Worm (Caenorhabditis elegans) whole organism, late embryonic: ENCODE measurements around the gene acdh-6.

Experiments
- C38D4.7 ChIP-seq: fragments of 200-800 bp; sonication (Bioruptor generic); optimal IDR thresholded peaks from 2 replicates; lab custom pipeline; 2018; ENCODE audit warnings: mild to moderate bottlenecking, missing genetic modification characterization, moderate library complexity, missing compliant biosample characterization
- F13H6.1 ChIP-seq: sonication (generic microtip); optimal IDR thresholded peaks from 2 replicates; lab custom pipeline; 2016; ENCODE audit warnings: missing genetic modification characterization, missing compliant biosample characterization
- K02D7.2 ChIP-seq: sonication (generic microtip); optimal IDR thresholded peaks from 2 replicates; lab custom pipeline; 2017; ENCODE audit warnings: mild to moderate bottlenecking, missing genetic modification characterization, missing compliant biosample characterization
- ama-1 ChIP-seq: fragments of 150-350 bp; optimal IDR thresholded peaks from 2 replicates; lab custom pipeline; 2014
- ceh-19 ChIP-seq: fragments of 200-800 bp; sonication (Bioruptor generic); optimal IDR thresholded peaks from 2 replicates; lab custom pipeline; 2018; ENCODE audit warnings: mild to moderate bottlenecking, missing genetic modification characterization, missing compliant biosample characterization
- ceh-24 ChIP-seq: sonication (generic microtip); optimal IDR thresholded peaks from 2 replicates; lab custom pipeline; 2016; ENCODE audit warnings: mild to moderate bottlenecking, missing genetic modification characterization, missing compliant biosample characterization
- ceh-34 ChIP-seq: sonication (generic microtip); optimal IDR thresholded peaks from 2 replicates; lab custom pipeline; 2016; ENCODE audit warnings: mild to moderate bottlenecking, missing genetic modification characterization, missing compliant biosample characterization
- ceh-6 ChIP-seq: fragments of 200-800 bp; sonication (Bioruptor generic); optimal IDR thresholded peaks from 2 replicates; lab custom pipeline; 2018; ENCODE audit warnings: mild to moderate bottlenecking, missing genetic modification characterization, missing compliant biosample characterization
- ceh-9 ChIP-seq: sonication (generic microtip); optimal IDR thresholded peaks from 2 replicates; lab custom pipeline; 2016; ENCODE audit warnings: mild to moderate bottlenecking, missing genetic modification characterization, inconsistent platforms, missing compliant biosample characterization
- che-1 ChIP-seq: sonication (generic microtip); optimal IDR thresholded peaks from 2 replicates; lab custom pipeline; 2016; ENCODE audit warnings: mild to moderate bottlenecking, missing genetic modification characterization, missing compliant biosample characterization
- dmd-4 ChIP-seq: sonication (generic microtip); optimal IDR thresholded peaks from 2 replicates; lab custom pipeline; 2016; ENCODE audit warnings: borderline replicate concordance, missing genetic modification characterization, missing compliant biosample characterization
- dve-1 ChIP-seq: sonication (generic microtip); optimal IDR thresholded peaks from 2 replicates; lab custom pipeline; 2017; ENCODE audit warnings: antibody characterized with exemption, mild to moderate bottlenecking, missing genetic modification characterization, missing compliant biosample characterization
- elt-2 ChIP-seq: sonication (generic microtip); optimal IDR thresholded peaks from 2 replicates; lab custom pipeline; 2016; ENCODE audit warnings: missing genetic modification reagents, missing genetic modification characterization, missing compliant biosample characterization
- elt-4 ChIP-seq: sonication (generic microtip); optimal IDR thresholded peaks from 2 replicates; lab custom pipeline; 2016; ENCODE audit warnings: missing genetic modification characterization, missing compliant biosample characterization
- ets-4 ChIP-seq: sonication (generic microtip); optimal IDR thresholded peaks from 2 replicates; lab custom pipeline; 2016; ENCODE audit warnings: missing genetic modification characterization, missing compliant biosample characterization
- gmeb-2 ChIP-seq: sonication (generic microtip); optimal IDR thresholded peaks from 2 replicates; lab custom pipeline; 2016; ENCODE audit warnings: missing genetic modification characterization, inconsistent platforms, missing compliant biosample characterization
- hlh-13 ChIP-seq: fragments of 200-800 bp; sonication (Bioruptor generic); optimal IDR thresholded peaks from 2 replicates; lab custom pipeline; 2018; ENCODE audit warnings: mild to moderate bottlenecking, missing genetic modification characterization, missing compliant biosample characterization
- hlh-6 ChIP-seq: sonication (generic microtip); optimal IDR thresholded peaks from 2 replicates; lab custom pipeline; 2016; ENCODE audit warnings: missing genotype, missing genetic modification characterization, missing compliant biosample characterization
- lin-11 ChIP-seq: fragments of 200-800 bp; sonication (Bioruptor generic); optimal IDR thresholded peaks from 2 replicates; lab custom pipeline; 2018; ENCODE audit warnings: mild to moderate bottlenecking, missing genetic modification characterization, missing compliant biosample characterization
- nfya-1 ChIP-seq: sonication (generic microtip); optimal IDR thresholded peaks from 2 replicates; lab custom pipeline; 2017; ENCODE audit warnings: missing genetic modification characterization, mild to moderate bottlenecking, missing compliant biosample characterization, antibody characterized with exemption, moderate library complexity
- nhr-232 ChIP-seq: sonication (generic microtip); optimal IDR thresholded peaks from 2 replicates; lab custom pipeline; 2016; ENCODE audit warnings: missing genetic modification characterization, missing compliant biosample characterization
- pat-9 ChIP-seq: fragments of 200-800 bp; sonication (Bioruptor generic); optimal IDR thresholded peaks from 2 replicates; lab custom pipeline; 2018; ENCODE audit warnings: mild to moderate bottlenecking, missing genetic modification characterization, moderate library complexity, missing compliant biosample characterization
- pax-1 ChIP-seq: fragments of 150-350 bp; optimal IDR thresholded peaks from 2 replicates; lab custom pipeline; 2014; ENCODE audit warnings: missing biosample characterization, missing genetic modification characterization
- pha-4 ChIP-seq: fragments of 150-350 bp; optimal IDR thresholded peaks from 2 replicates; lab custom pipeline; 2018; ENCODE audit warnings: missing biosample characterization, missing genetic modification reagents, missing genetic modification characterization
- pqm-1 ChIP-seq: sonication (generic microtip); optimal IDR thresholded peaks from 2 replicates; lab custom pipeline; 2016; ENCODE audit warnings: missing genetic modification characterization, missing compliant biosample characterization
- rnt-1 ChIP-seq: sonication (generic microtip); optimal IDR thresholded peaks from 2 replicates; lab custom pipeline; 2016; ENCODE audit warnings: missing genetic modification characterization, missing compliant biosample characterization
- sdc-2 ChIP-seq: sonication (generic microtip); optimal IDR thresholded peaks from 2 replicates; lab custom pipeline; 2016; ENCODE audit warnings: missing genotype, missing genetic modification characterization, missing compliant biosample characterization
- sox-4 ChIP-seq: sonication (generic microtip); optimal IDR thresholded peaks from 2 replicates; lab custom pipeline; 2017; ENCODE audit warnings: mild to moderate bottlenecking, missing genetic modification characterization, inconsistent platforms, missing compliant biosample characterization
- ttx-3 ChIP-seq: sonication (generic microtip); optimal IDR thresholded peaks from 2 replicates; lab custom pipeline; 2016; ENCODE audit warnings: missing genetic modification reagents, missing genetic modification characterization, missing compliant biosample characterization
- unc-3 ChIP-seq, 2 experiments: fragments of 200-800 bp in 1 of 2; sonication (Bioruptor generic) in 1 of 2; sonication (generic microtip) in 1 of 2; conservative IDR thresholded peaks in 1 of 2; optimal IDR thresholded peaks in 1 of 2; 2 replicates each; pipeline versions ENCODE4 v1.3.6 to Lab custom; 2016 to 2022; ENCODE audit warnings: missing compliant biosample characterization in 2 of 2, missing genetic modification characterization in 2 of 2, missing genetic modification reagents in 1 of 2
- unc-55 ChIP-seq: sonication (generic microtip); optimal IDR thresholded peaks from 2 replicates; lab custom pipeline; 2017; ENCODE audit warnings: missing biosample characterization, missing genetic modification reagents, missing genetic modification characterization
- unc-86 ChIP-seq: sonication (generic microtip); optimal IDR thresholded peaks from 2 replicates; lab custom pipeline; 2016; ENCODE audit warnings: missing genetic modification characterization, missing compliant biosample characterization
- zip-5 ChIP-seq: sonication (generic microtip); optimal IDR thresholded peaks from 2 replicates; lab custom pipeline; 2016; ENCODE audit warnings: missing genetic modification characterization, missing compliant biosample characterization

The acdh-6 gene

DNA sequence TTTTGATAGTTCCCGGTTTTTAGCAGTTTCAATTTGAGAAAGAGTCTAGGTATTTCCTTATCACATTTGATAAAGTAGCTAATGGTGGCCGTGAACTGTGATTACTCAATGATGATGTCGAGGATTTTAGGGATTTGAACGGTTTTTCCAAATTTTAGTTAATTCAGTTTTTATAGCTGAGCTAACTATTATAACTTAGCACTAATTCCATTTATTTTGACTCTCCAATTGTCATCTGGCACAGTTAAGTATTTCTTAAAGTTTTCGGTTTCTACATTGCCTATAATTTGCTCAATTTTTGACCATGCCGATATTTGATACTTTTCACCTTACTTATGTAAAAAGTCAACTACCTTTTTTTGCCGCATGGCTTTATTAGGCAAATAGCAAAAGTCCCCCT lies 12.4 kb downstream of the acdh-6 start:
- TF ChIP-seq ceh-9 (no peak), elt-4 (no peak), pax-1 (tag; lab: Kevin White, UChicago) (no peak), nfya-1 (no peak), dmd-4 (no peak), C38D4.7 (no peak), pat-9 (tag; lab: Kevin White, UChicago) (no peak)

- no peak for TF ChIP-seq K02D7.2 (tag; lab: Kevin White, UChicago)
- TF ChIP-seq, all 69 proteins: peak for 0
These were observed 12.9 kb downstream of the acdh-6 start for ce11 chrIII:8573869-8574268.

ce11 chrIII:8574299-8574698 lies 13.4 kb downstream of the acdh-6 start:
- no peak for TF ChIP-seq dve-1 (tag; lab: Kevin White, UChicago)
- peak; percentile 66 for TF ChIP-seq elt-2 (tag; lab: Kevin White, UChicago)

ce11 chrIII:8575359-8576101 lies 14.6 kb downstream of the acdh-6 start:
- TF ChIP-seq nfya-1 (no peak), nhr-232 (tag; lab: Kevin White, UChicago) (no peak), ceh-24 (tag; lab: Kevin White, UChicago) (no peak)

DNA sequence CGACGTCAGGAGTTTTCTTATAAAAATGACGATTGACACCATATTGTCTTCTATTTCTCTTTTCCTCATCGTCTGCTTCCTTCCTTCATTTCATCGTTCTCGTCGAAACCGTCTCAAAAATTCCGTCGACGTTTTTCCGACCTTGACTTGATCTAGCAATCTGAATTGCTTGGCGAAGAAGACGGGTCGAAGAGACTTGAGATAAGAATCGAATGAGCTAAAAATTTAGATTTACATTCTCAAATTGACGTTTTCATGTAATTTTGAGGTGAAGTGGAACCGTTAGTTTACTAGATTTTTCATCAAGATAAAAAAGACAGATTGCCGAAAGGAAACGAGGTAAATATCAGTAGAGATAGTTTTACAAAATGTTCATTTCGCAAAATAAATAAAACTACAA lies 16.6 kb downstream of the acdh-6 start:
- TF ChIP-seq unc-86 (tag; lab: Kevin White, UChicago), result no peak
- no peak for TF ChIP-seq dve-1 (tag; lab: Kevin White, UChicago)
- no peak for TF ChIP-seq pqm-1 (tag; lab: Kevin White, UChicago)
- TF ChIP-seq rnt-1 (tag; lab: Kevin White, UChicago), result no peak
- TF ChIP-seq sox-4 (tag; lab: Kevin White, UChicago), result no peak
- no peak for TF ChIP-seq ets-4 (tag; lab: Kevin White, UChicago)
- no peak for TF ChIP-seq F13H6.1 (tag; lab: Kevin White, UChicago)
- no peak for TF ChIP-seq ceh-19 (GFP tag; lab: Kevin White, UChicago)
- TF ChIP-seq pha-4, result no peak
- no peak for TF ChIP-seq ceh-24 (tag; lab: Kevin White, UChicago)
- TF ChIP-seq hlh-13 (GFP tag; lab: Kevin White, UChicago), result no peak
- no peak for TF ChIP-seq gmeb-2 (tag; lab: Kevin White, UChicago)
- no peak for TF ChIP-seq ceh-34 (tag; lab: Kevin White, UChicago)
- no peak for TF ChIP-seq unc-55 (GFP tag; lab: Kevin White, UChicago)
- TF ChIP-seq sdc-2 (tag; lab: Kevin White, UChicago), result no peak
- TF ChIP-seq, all 69 proteins: peak for 0

DNA sequence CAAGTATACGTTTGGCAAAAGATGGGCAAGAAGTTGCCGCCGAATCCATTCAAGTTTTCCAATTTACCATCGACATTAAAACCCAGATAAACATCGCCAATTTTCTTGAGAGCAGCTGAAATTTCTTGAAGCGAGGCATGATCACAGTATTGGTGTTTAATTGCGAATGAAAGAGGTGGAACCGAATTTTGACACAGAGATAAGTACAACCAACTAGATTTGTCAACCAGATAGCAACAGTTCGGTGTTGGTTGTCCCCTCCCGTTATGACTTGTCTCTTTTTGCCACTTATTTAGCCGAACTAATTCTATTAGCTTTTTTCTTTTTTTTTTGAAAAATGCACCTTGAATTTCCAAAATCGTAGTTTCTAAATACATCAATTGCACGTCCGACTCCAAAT lies 17.4 kb downstream of the acdh-6 start:
- no peak for TF ChIP-seq hlh-6
- no peak for TF ChIP-seq C38D4.7
- no peak for TF ChIP-seq ceh-6 (GFP tag; lab: Kevin White, UChicago)

DNA sequence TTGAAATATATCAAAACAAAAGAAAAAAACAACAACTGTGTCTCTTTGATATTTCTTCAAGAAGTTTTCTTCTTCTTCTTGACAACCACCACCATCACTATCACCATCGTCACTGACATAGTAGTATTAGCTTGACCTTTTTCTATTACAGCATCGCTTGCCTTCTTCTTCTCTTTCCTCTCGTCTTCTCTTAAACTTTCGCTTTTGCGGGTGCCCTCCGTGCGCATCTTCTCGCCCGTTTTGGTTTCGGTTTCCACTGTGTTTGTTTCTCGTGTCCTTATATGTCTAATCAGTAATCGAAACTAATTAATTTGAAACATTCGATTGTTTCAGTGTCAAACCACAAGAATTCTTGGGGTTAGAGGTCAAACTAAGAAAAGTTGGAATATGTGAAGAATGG lies 18.4 kb downstream of the acdh-6 start:
- TF ChIP-seq che-1 (tag; lab: Kevin White, UChicago), result no peak
- TF ChIP-seq nhr-232 (tag; lab: Kevin White, UChicago), result no peak
- no peak for TF ChIP-seq unc-3 (GFP tag; conservative IDR thresholded peaks at IDR 0.05; lab: Robert Waterston, UW)
- TF ChIP-seq unc-3 (tag; optimal IDR thresholded peaks at IDR 0.05; lab: Kevin White, UChicago), result no peak
- no peak for TF ChIP-seq hlh-13 (GFP tag; lab: Kevin White, UChicago)
- no peak for TF ChIP-seq sdc-2 (tag; lab: Kevin White, UChicago)
- TF ChIP-seq ceh-34 (tag; lab: Kevin White, UChicago), result no peak
- TF ChIP-seq ttx-3 (tag; lab: Kevin White, UChicago), result no peak
- no peak for TF ChIP-seq lin-11 (tag; lab: Kevin White, UChicago)
- no peak for TF ChIP-seq dmd-4
- no peak for TF ChIP-seq ama-1 (lab: Kevin White, UChicago)
- no peak for TF ChIP-seq pha-4
- no peak for TF ChIP-seq zip-5
